Fruit fly (Drosophila melanogaster) whole organism, pupa: ENCODE results near the gene Ir94b.

Source experiments
- CG4496 ChIP-seq: fragments of 200-800 bp; sonication (Bioruptor generic); IDR thresholded peaks from 3 replicates; pipeline ENCODE4 v1.3.6; 2022; ENCODE audit warnings: missing biosample characterization, missing genetic modification characterization
- CG8159 ChIP-seq: fragments of 200-800 bp; sonication (Bioruptor generic); optimal IDR thresholded peaks from 3 replicates; lab custom pipeline; 2018; ENCODE audit warnings: missing biosample characterization, mild to moderate bottlenecking, missing genetic modification characterization, moderate library complexity
- CG9948 ChIP-seq: fragments of 200-800 bp; sonication (Bioruptor generic); optimal IDR thresholded peaks from 2 replicates; lab custom pipeline; 2018; ENCODE audit warnings: missing biosample characterization, mild to moderate bottlenecking, missing genetic modification characterization, moderate library complexity
- EcR ChIP-seq: fragments of 200-800 bp; sonication (Bioruptor generic); optimal IDR thresholded peaks from 3 replicates; lab custom pipeline; 2019; ENCODE audit warnings: missing biosample characterization, missing genetic modification characterization, mild to moderate bottlenecking, moderate library complexity, missing genetic modification reagents
- Pif1A ChIP-seq: fragments of 200-800 bp; sonication (Bioruptor generic); optimal IDR thresholded peaks from 3 replicates; lab custom pipeline; 2016; ENCODE audit warnings: missing biosample characterization, missing genetic modification characterization
- Pif1B ChIP-seq: fragments of 200-800 bp; sonication (Bioruptor generic); optimal IDR thresholded peaks from 3 replicates; lab custom pipeline; 2016; ENCODE audit warnings: missing biosample characterization, missing genetic modification characterization
- Snoo ChIP-seq: fragments of 200-800 bp; sonication (Bioruptor generic); optimal IDR thresholded peaks from 3 replicates; lab custom pipeline; 2017; ENCODE audit warnings: missing biosample characterization, mild to moderate bottlenecking, missing genetic modification characterization, inconsistent platforms
- rn ChIP-seq: fragments of 200-800 bp; sonication (Bioruptor generic); IDR thresholded peaks from 2 replicates; pipeline ENCODE4 v1.3.6; 2022; ENCODE audit warnings: missing biosample characterization, missing genetic modification characterization

dm6 chr3R:22119354-22119753, 2.3 kb upstream of the Ir94b start, which contains the start of gene Ir94c:
- TF ChIP-seq EcR (GFP tag; lab: Kevin White, UChicago): no peak
- no peak for TF ChIP-seq CG4496 (GFP tag; lab: Robert Waterston, UW)
- no peak for TF ChIP-seq rn (GFP tag; lab: Robert Waterston, UW)
- TF ChIP-seq Pif1A (GFP tag; lab: Kevin White, UChicago): no peak
- TF ChIP-seq CG9948 (tag; lab: Kevin White, UChicago): no peak
- no peak for TF ChIP-seq Snoo
- TF ChIP-seq CG8159 (tag; lab: Kevin White, UChicago): no peak
- no peak for TF ChIP-seq Pif1B (GFP tag; lab: Kevin White, UChicago)
